Worm (Caenorhabditis elegans) whole organism, L2 larva: ENCODE results near the gene best-22.
A peak's percentile ranks its signal among the peaks of the same experiment; 100 is the strongest.

Source experiments
- C34F6.9 ChIP-seq: fragments of 150-350 bp; optimal IDR thresholded peaks from 2 replicates; lab custom pipeline; 2014; ENCODE audit warnings: missing biosample characterization, missing genetic modification characterization
- F13H6.1 ChIP-seq: sonication (generic microtip); optimal IDR thresholded peaks from 2 replicates; lab custom pipeline; 2016; ENCODE audit warnings: missing genetic modification characterization, missing compliant biosample characterization
- R02D3.7 ChIP-seq: fragments of 150-350 bp; optimal IDR thresholded peaks from 2 replicates; lab custom pipeline; 2014; ENCODE audit warnings: missing biosample characterization, missing genetic modification characterization
- Y55F3AM.14 ChIP-seq: fragments of 200-800 bp; sonication (Bioruptor generic); optimal IDR thresholded peaks from 2 replicates; lab custom pipeline; 2018; ENCODE audit warnings: mild to moderate bottlenecking, missing genetic modification characterization, missing compliant biosample characterization
- ZK546.5 ChIP-seq: sonication (generic microtip); optimal IDR thresholded peaks from 2 replicates; lab custom pipeline; 2017; ENCODE audit warnings: missing biosample characterization, missing genetic modification characterization
- ama-1 ChIP-seq: fragments of 150-350 bp; optimal IDR thresholded peaks from 2 replicates; lab custom pipeline; 2018; ENCODE audit warnings: inconsistent platforms
- blmp-1 ChIP-seq: sonication (generic microtip); optimal IDR thresholded peaks from 2 replicates; lab custom pipeline; 2017; ENCODE audit warnings: missing genetic modification characterization, mild to moderate bottlenecking, missing compliant biosample characterization, antibody characterized with exemption, moderate library complexity; ENCODE audit not compliant: insufficient read depth
- ceh-16 ChIP-seq: fragments of 150-350 bp; optimal IDR thresholded peaks from 2 replicates; lab custom pipeline; 2014; ENCODE audit warnings: missing biosample characterization, missing genetic modification characterization
- ceh-82 ChIP-seq: fragments of 150-350 bp; optimal IDR thresholded peaks from 2 replicates; lab custom pipeline; 2014; ENCODE audit warnings: missing biosample characterization, missing genetic modification characterization
- egl-27 ChIP-seq: sonication (generic microtip); optimal IDR thresholded peaks from 3 replicates; lab custom pipeline; 2017; ENCODE audit warnings: missing biosample characterization, missing genetic modification reagents, missing genetic modification characterization
- elt-1 ChIP-seq: fragments of 150-350 bp; optimal IDR thresholded peaks from 2 replicates; lab custom pipeline; 2014; ENCODE audit warnings: missing biosample characterization, missing genetic modification characterization
- elt-3 ChIP-seq: sonication (generic microtip); optimal IDR thresholded peaks from 2 replicates; lab custom pipeline; 2017; ENCODE audit warnings: missing biosample characterization, missing genetic modification characterization
- fos-1 ChIP-seq: fragments of 150-350 bp; optimal IDR thresholded peaks from 2 replicates; lab custom pipeline; 2014; ENCODE audit warnings: missing biosample characterization, missing genetic modification characterization
- lin-13 ChIP-seq: fragments of 150-350 bp; optimal IDR thresholded peaks from 2 replicates; lab custom pipeline; 2014; ENCODE audit warnings: missing biosample characterization, missing genetic modification reagents, missing genetic modification characterization
- lin-39 ChIP-seq: fragments of 150-350 bp; optimal IDR thresholded peaks from 2 replicates; lab custom pipeline; 2014; ENCODE audit warnings: missing biosample characterization, missing genetic modification reagents, missing genetic modification characterization
- lsy-2 ChIP-seq, 2 experiments: fragments of 150-350 bp in 1 of 2; sonication (generic microtip) in 1 of 2; optimal IDR thresholded peaks; 2 replicates each; lab custom pipeline; 2014 to 2017; ENCODE audit warnings: missing biosample characterization in 2 of 2, missing genetic modification characterization in 2 of 2
- mab-5 ChIP-seq: fragments of 150-350 bp; optimal IDR thresholded peaks from 2 replicates; lab custom pipeline; 2014; ENCODE audit warnings: missing biosample characterization, missing genetic modification characterization
- mdl-1 ChIP-seq, 2 experiments: fragments of 150-350 bp in 1 of 2; sonication (generic microtip) in 1 of 2; optimal IDR thresholded peaks; 2 replicates each; lab custom pipeline; 2017; ENCODE audit warnings: missing biosample characterization in 2 of 2, missing genetic modification characterization in 2 of 2
- nhr-10 ChIP-seq: sonication (generic microtip); optimal IDR thresholded peaks from 2 replicates; lab custom pipeline; 2017; ENCODE audit warnings: missing biosample characterization, missing genetic modification characterization
- nhr-12 ChIP-seq: fragments of 150-350 bp; optimal IDR thresholded peaks from 2 replicates; lab custom pipeline; 2014; ENCODE audit warnings: missing biosample characterization, missing genetic modification characterization
- nhr-129 ChIP-seq: fragments of 150-350 bp; optimal IDR thresholded peaks from 2 replicates; lab custom pipeline; 2014; ENCODE audit warnings: missing biosample characterization, missing genetic modification characterization
- nhr-21 ChIP-seq: fragments of 150-350 bp; optimal IDR thresholded peaks from 2 replicates; lab custom pipeline; 2014; ENCODE audit warnings: missing biosample characterization, missing genetic modification characterization
- nhr-23 ChIP-seq: fragments of 150-350 bp; optimal IDR thresholded peaks from 2 replicates; lab custom pipeline; 2014; ENCODE audit warnings: missing biosample characterization, missing genetic modification reagents, missing genetic modification characterization
- nhr-237 ChIP-seq: fragments of 150-350 bp; optimal IDR thresholded peaks from 2 replicates; lab custom pipeline; 2014; ENCODE audit warnings: missing biosample characterization, missing genetic modification characterization
- nhr-25 ChIP-seq: fragments of 150-350 bp; sonication (generic microtip); optimal IDR thresholded peaks from 3 replicates; lab custom pipeline; 2014; ENCODE audit warnings: missing biosample characterization, missing genetic modification characterization
- nhr-6 ChIP-seq: fragments of 150-350 bp; optimal IDR thresholded peaks from 2 replicates; lab custom pipeline; 2014; ENCODE audit warnings: missing biosample characterization, missing genetic modification characterization
- nhr-77 ChIP-seq: fragments of 150-350 bp; optimal IDR thresholded peaks from 2 replicates; lab custom pipeline; 2014; ENCODE audit warnings: missing biosample characterization, missing genetic modification characterization
- peb-1 ChIP-seq: fragments of 150-350 bp; optimal IDR thresholded peaks from 2 replicates; lab custom pipeline; 2014; ENCODE audit warnings: missing biosample characterization, missing genetic modification characterization
- sem-4 ChIP-seq: fragments of 150-350 bp; optimal IDR thresholded peaks from 2 replicates; lab custom pipeline; 2014; ENCODE audit warnings: missing biosample characterization, missing genetic modification reagents, missing genetic modification characterization
- skn-1 ChIP-seq: sonication (generic microtip); optimal IDR thresholded peaks from 2 replicates; lab custom pipeline; 2017; ENCODE audit warnings: missing biosample characterization, missing genetic modification characterization
- sma-3 ChIP-seq: sonication (generic microtip); optimal IDR thresholded peaks from 2 replicates; lab custom pipeline; 2016; ENCODE audit warnings: missing genetic modification reagents, missing genetic modification characterization, missing compliant biosample characterization
- sma-9 ChIP-seq, 2 experiments: fragments of 150-350 bp in 1 of 2; sonication (generic microtip) in 1 of 2; optimal IDR thresholded peaks; 2 replicates each; lab custom pipeline; 2014 to 2016; ENCODE audit warnings: missing genetic modification characterization in 2 of 2, mild to moderate bottlenecking in 1 of 2, missing biosample characterization in 1 of 2, missing compliant biosample characterization in 1 of 2, missing genetic modification reagents in 1 of 2, moderate library complexity in 1 of 2
- snpc-4 ChIP-seq: fragments of 150-350 bp; optimal IDR thresholded peaks from 2 replicates; lab custom pipeline; 2014; ENCODE audit warnings: missing biosample characterization, missing genetic modification characterization
- unc-39 ChIP-seq: fragments of 150-350 bp; optimal IDR thresholded peaks from 2 replicates; lab custom pipeline; 2014; ENCODE audit warnings: missing biosample characterization, missing genetic modification characterization
- unc-55 ChIP-seq: fragments of 150-350 bp; sonication (generic microtip); optimal IDR thresholded peaks from 3 replicates; lab custom pipeline; 2014; ENCODE audit warnings: missing biosample characterization, missing genetic modification reagents, missing genetic modification characterization
- unc-62 ChIP-seq: fragments of 150-350 bp; optimal IDR thresholded peaks from 2 replicates; lab custom pipeline; 2014; ENCODE audit warnings: missing biosample characterization, missing genetic modification reagents, missing genetic modification characterization
- zag-1 ChIP-seq: fragments of 150-350 bp; optimal IDR thresholded peaks from 2 replicates; lab custom pipeline; 2014; ENCODE audit warnings: missing biosample characterization, missing genetic modification characterization
- ztf-1 ChIP-seq: fragments of 200-800 bp; sonication (Bioruptor generic); conservative IDR thresholded peaks from 2 replicates; pipeline ENCODE4 v1.3.6; 2022; ENCODE audit warnings: missing genetic modification characterization, missing compliant biosample characterization
- ztf-11 ChIP-seq: sonication (generic microtip); optimal IDR thresholded peaks from 2 replicates; lab custom pipeline; 2017; ENCODE audit warnings: missing biosample characterization, missing genetic modification characterization
- ztf-4 ChIP-seq: fragments of 150-350 bp; optimal IDR thresholded peaks from 2 replicates; lab custom pipeline; 2014; ENCODE audit warnings: missing biosample characterization, missing genetic modification characterization

best-22 gene

DNA sequence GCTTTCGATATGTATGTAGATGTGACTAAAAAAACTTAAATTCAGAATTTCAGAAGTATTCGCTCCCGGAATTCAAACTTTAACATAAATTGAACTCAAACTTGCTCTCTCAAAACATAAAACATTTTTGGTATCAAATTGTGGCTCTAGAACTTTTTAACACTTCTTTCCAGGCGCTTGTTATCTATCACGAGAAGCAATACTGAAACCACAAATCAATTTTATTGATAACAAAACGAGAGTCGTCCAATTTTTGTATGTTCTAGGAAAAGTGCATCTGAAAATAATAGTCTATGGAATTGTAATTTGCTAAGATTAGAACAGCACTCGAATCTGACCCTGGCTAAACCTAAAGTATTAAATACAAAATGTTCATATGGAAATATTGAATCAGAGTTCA lies 29.2 kb downstream of the best-22 start:
- TF ChIP-seq fos-1 (tag; lab: Kevin White, UChicago) (peak; percentile 75), lin-39 (tag; lab: Kevin White, UChicago) (no peak)

DNA sequence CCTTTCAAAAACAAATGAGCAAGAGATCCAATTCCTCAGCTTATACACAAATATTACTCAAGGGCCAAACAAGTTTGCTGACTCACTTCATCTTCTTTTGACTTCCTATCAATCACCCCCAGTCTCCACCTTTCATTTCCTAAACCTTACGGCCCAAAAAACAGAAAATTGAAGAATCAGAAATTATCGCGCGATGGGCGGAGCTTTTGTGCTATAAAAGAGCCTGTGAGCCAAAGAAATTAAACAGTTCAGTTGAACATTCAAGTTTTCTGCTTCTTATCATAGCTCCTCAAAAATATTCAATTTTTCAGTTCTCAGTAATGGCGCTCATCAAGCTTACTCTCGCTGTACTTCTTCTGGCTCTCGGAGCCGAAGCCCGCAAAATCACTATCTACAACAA lies 30.0 kb downstream of the best-22 start, which contains the start of gene thn-1:
TSS of gene thn-1 (plus strand) at position 301 of the 400 bp plus-strand sequence.
- TF ChIP-seq fos-1 (tag; lab: Kevin White, UChicago): no peak
- TF ChIP-seq nhr-12: no peak
- TF ChIP-seq C34F6.9: no peak
- TF ChIP-seq R02D3.7: no peak
- no peak for TF ChIP-seq blmp-1 (tag; lab: Kevin White, UChicago)
- no peak for TF ChIP-seq nhr-10 (tag; lab: Kevin White, UChicago)
- TF ChIP-seq sem-4: no peak
- no peak for TF ChIP-seq unc-55

DNA sequence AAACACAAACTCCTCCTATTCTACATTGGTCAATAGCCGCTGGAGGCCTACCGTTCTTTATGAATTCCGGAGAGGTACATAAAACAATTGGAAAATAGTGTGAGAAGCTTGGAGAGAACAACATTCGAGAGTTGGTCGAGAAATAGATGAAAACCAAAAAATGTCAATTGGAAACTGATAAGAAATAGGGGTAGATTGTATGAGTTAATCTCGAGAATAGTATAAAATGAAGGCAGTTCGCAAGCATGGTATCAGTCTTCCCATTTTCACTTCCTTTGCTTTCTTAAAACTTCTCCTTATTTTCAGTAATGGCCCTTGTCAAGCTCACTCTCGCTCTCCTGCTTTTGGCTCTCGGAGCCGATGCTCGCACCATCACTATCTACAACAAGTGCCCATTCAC lies 33.1 kb downstream of the best-22 start, which contains the start of gene thn-2:
TSS of gene thn-2 (plus strand) at position 307 of the 400 bp plus-strand sequence.
- TF ChIP-seq ceh-16 (tag; lab: Kevin White, UChicago) (no peak), R02D3.7 (no peak)

DNA sequence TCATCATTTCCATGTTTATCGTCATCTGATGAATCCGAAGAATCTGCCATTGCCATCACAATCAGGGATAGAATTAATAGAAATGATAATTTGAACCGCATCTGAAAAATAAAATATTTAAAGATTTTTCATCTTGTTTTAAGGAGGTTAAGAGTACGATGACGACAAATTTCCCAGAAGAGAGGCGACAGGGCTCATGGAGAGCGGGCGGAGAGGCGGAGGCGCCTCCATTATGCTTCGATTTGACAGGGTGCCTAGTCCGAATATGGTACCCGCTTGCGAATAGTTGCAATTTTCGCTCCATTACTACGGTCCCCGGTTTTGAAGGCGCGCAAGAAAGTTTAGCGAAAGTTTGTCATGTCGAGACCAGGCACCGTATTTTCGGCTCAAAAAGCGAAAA lies 35.3 kb downstream of the best-22 start, which contains the start of gene F28D1.6:
TSS of gene F28D1.6 (minus strand) at position 101 of the 400 bp plus-strand sequence.
- TF ChIP-seq C34F6.9 (no peak), ztf-4 (tag; lab: Kevin White, UChicago) (no peak), unc-62 (no peak), nhr-129 (no peak), nhr-25 (tag; lab: Kevin White, UChicago) (no peak), elt-1 (tag; lab: Kevin White, UChicago) (no peak), skn-1 (tag; lab: Kevin White, UChicago) (no peak), ztf-1 (no peak), ama-1 (no peak), R02D3.7 (no peak), lsy-2 (tag; optimal IDR thresholded peaks at IDR 0.05; lab: Kevin White, UChicago) (no peak), nhr-6 (tag; lab: Kevin White, UChicago) (no peak), sma-9 (GFP tag; optimal IDR thresholded peaks at IDR 0.05; lab: Kevin White, UChicago) (no peak), sma-9 (tag; optimal IDR thresholded peaks at IDR 0.05; lab: Kevin White, UChicago) (no peak), sem-4 (no peak)
- TF ChIP-seq, all 48 proteins: peak for 0

DNA sequence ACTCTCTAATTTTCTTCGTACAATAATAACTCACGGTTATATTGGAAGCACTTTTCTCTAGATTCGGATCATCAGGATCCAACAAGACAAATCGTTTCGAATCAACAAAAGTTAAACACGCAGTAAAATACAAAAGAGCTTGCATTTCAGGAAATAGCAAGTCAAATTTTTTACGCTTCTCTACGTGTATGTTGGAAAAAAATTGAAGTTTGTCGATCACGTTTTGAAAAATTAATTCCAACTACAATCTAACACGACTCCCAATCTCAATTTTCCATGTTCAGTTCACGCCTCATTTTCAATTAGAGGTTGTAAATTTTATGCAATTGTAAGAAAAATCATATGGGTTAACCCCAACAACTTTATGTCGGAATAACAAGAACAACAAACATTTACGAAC lies 40.2 kb downstream of the best-22 start, which contains the start of gene spe-45:
TSS of gene spe-45 (minus strand) at position 145 of the 400 bp plus-strand sequence.
- TF ChIP-seq lin-13 (GFP tag; lab: Kevin White, UChicago): no peak
- TF ChIP-seq nhr-21 (tag; lab: Kevin White, UChicago): no peak
- peak; percentile 0 for TF ChIP-seq nhr-129

DNA sequence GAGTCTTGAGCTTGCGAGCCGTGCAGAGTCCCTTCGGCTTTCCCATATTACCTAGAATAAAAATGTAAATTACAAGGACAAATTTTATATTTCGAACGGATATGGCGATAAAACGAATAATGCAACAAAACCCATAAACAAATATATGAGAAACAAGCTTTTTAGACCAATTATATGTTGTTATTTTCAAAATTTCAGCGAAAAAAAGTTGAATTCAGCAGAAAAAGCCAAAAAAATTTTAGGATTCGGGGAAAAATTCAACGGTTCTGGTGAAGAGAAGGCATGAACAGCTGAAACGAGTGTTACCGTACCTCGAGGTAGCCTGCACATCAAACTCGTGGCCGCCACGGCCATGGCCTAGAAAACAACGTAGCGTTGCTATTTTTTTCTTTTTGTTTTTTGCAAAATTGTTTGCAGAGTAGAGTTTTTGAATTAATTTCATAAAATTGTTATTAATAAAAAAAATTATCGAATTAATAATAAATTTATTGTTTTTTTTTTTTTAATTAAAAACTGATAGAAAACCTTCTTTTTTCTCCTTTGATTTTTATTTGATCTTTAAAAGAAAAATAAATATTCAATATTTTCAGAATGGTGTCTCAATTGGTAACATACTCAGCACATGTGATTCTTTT lies 41.4 kb downstream of the best-22 start, which contains the start of the genes rps-23 and dpm-3:
TSS of gene rps-23 (minus strand) at position 51 of the 635 bp plus-strand sequence.
TSS of gene dpm-3 (plus strand) at position 585 of the 635 bp plus-strand sequence.
- TF ChIP-seq C34F6.9: peak; percentile 96
- peak; percentile 76 for TF ChIP-seq nhr-6 (tag; lab: Kevin White, UChicago)
- peak; percentile 75 for TF ChIP-seq skn-1 (tag; lab: Kevin White, UChicago)
- TF ChIP-seq R02D3.7: peak; percentile 51
- peak; percentile 73 for TF ChIP-seq egl-27
- peak; percentile 8 for TF ChIP-seq ceh-16 (tag; lab: Kevin White, UChicago)
- TF ChIP-seq mdl-1 (tag; optimal IDR thresholded peaks at IDR 0.05; lab: Kevin White, UChicago): peak; percentile 33 to 49
- TF ChIP-seq sma-9 (GFP tag; optimal IDR thresholded peaks at IDR 0.05; lab: Kevin White, UChicago): peak; percentile 93
- TF ChIP-seq sma-9 (tag; optimal IDR thresholded peaks at IDR 0.05; lab: Kevin White, UChicago): no peak
- TF ChIP-seq ZK546.5 (tag; lab: Kevin White, UChicago): peak; percentile 98
- no peak for TF ChIP-seq unc-39 (tag; lab: Kevin White, UChicago)
- peak; percentile 89 for TF ChIP-seq F13H6.1 (tag; lab: Kevin White, UChicago)
- TF ChIP-seq nhr-23 (tag; lab: Kevin White, UChicago): no peak
- peak; percentile 80 for TF ChIP-seq mab-5
- TF ChIP-seq ztf-11 (tag; lab: Kevin White, UChicago): no peak
- peak; percentile 95 for TF ChIP-seq sma-3 (GFP tag; lab: Kevin White, UChicago)
- peak; percentile 50 for TF ChIP-seq nhr-77
- peak; percentile 61 for TF ChIP-seq zag-1 (tag; lab: Kevin White, UChicago)
- TF ChIP-seq nhr-21 (tag; lab: Kevin White, UChicago): peak; percentile 88
- no peak for TF ChIP-seq unc-62
- TF ChIP-seq ztf-4 (tag; lab: Kevin White, UChicago): peak; percentile 86
- no peak for TF ChIP-seq peb-1 (tag; lab: Kevin White, UChicago)
- no peak for TF ChIP-seq elt-3 (tag; lab: Kevin White, UChicago)
- TF ChIP-seq unc-55: peak; percentile 98
- peak; percentile 73 for TF ChIP-seq Y55F3AM.14
- peak; percentile 79 for TF ChIP-seq snpc-4 (tag; lab: Kevin White, UChicago)
- peak; percentile 62 for TF ChIP-seq nhr-237 (tag; lab: Kevin White, UChicago)
- peak; percentile 93 for TF ChIP-seq nhr-25 (tag; lab: Kevin White, UChicago)
- peak; percentile 81 for TF ChIP-seq fos-1 (tag; lab: Kevin White, UChicago)
- TF ChIP-seq nhr-129: peak; percentile 99
- peak; percentile 88 for TF ChIP-seq sem-4
- peak; percentile 90 for TF ChIP-seq ceh-82 (tag; lab: Kevin White, UChicago)
- TF ChIP-seq lin-13 (GFP tag; lab: Kevin White, UChicago): peak; percentile 96
